Fruit fly (Drosophila melanogaster): Measurements from ENCODE around the gene Klc.

Gene Klc

dm6 chr3L:12754769-12755189, 4.9 kb upstream of the Klc start, which contains the start of the genes CG10973 and Vps13D (continued):
- TF ChIP-seq Bdp1 (GFP tag; optimal IDR thresholded peaks at IDR 0.05) (peak; percentile 45), CG10565 (GFP tag; optimal IDR thresholded peaks at IDR 0.05) (no peak), btn (GFP tag; optimal IDR thresholded peaks at IDR 0.05) (no peak), CkIIα-i1 (GFP tag; IDR thresholded peaks at IDR 0.05) (no peak), CG14014 (GFP tag; IDR thresholded peaks at IDR 0.05) (peak; percentile 35; the same call in 1 of the 2 replicates), CG32532 (GFP tag; IDR thresholded peaks at IDR 0.05) (0 out of 2 replicates have a peak, but pooled peaks have one; percentile 7), sob (GFP tag; IDR thresholded peaks at IDR 0.05) (peak; percentile 53; the same call in 1 of the 2 replicates), CG14860 (GFP tag; IDR thresholded peaks at IDR 0.05; ENCODE audit: partially characterized antibody) (peak; percentile 83), CG9215 (GFP tag; IDR thresholded peaks at IDR 0.05) (no peak), Asciz (GFP tag; optimal IDR thresholded peaks at IDR 0.05) (peak; percentile 90), pnt (GFP tag; optimal IDR thresholded peaks at IDR 0.05) (no peak), Sin3A (optimal IDR thresholded peaks at IDR 0.05) (no peak), zen2 (GFP tag; IDR thresholded peaks at IDR 0.05; ENCODE audit: partially characterized antibody) (peak; percentile 71; the same call in 2 of the 3 replicates), Sry-β (GFP tag; optimal IDR thresholded peaks at IDR 0.05) (peak; percentile 61), C15 (GFP tag; IDR thresholded peaks at IDR 0.05) (no peak), CG6254 (GFP tag; optimal IDR thresholded peaks at IDR 0.05) (peak; percentile 68), fd96Cb (tag; optimal IDR thresholded peaks at IDR 0.05) (no peak), E2f1 (GFP tag; IDR thresholded peaks at IDR 0.05) (no peak), dati (GFP tag; IDR thresholded peaks at IDR 0.05) (no peak), sima (GFP tag; optimal IDR thresholded peaks at IDR 0.05) (peak; percentile 55), fd3F (GFP tag; optimal IDR thresholded peaks at IDR 0.05) (no peak), CG14667 (GFP tag; IDR thresholded peaks at IDR 0.05) (no peak; the same call in 1 of the 2 replicates), CG12219 (GFP tag; optimal IDR thresholded peaks at IDR 0.05) (no peak), gcm2 (GFP tag; optimal IDR thresholded peaks at IDR 0.05) (peak; percentile 9), Adf1 (GFP tag; IDR thresholded peaks at IDR 0.05) (no peak), BEAF-32 (GFP tag; optimal IDR thresholded peaks at IDR 0.05) (peak; percentile 94), lov (optimal IDR thresholded peaks at IDR 0.05) (no peak), lov (GFP tag; IDR thresholded peaks at IDR 0.05) (no peak), CG5953 (GFP tag; IDR thresholded peaks at IDR 0.05) (peak; percentile 48; the same call in 1 of the 2 replicates), kah (GFP tag; optimal IDR thresholded peaks at IDR 0.05) (peak; percentile 85), CG13624 (GFP tag; optimal IDR thresholded peaks at IDR 0.05) (peak; percentile 27), Gug (GFP tag; IDR thresholded peaks at IDR 0.05) (no peak), insv (GFP tag; optimal IDR thresholded peaks at IDR 0.05) (peak in 1 of 2 experiments; percentile 64), CG12155 (GFP tag; optimal IDR thresholded peaks at IDR 0.05) (peak; percentile 47), CG15601 (tag; optimal IDR thresholded peaks at IDR 0.05) (no peak), mirr (GFP tag; optimal IDR thresholded peaks at IDR 0.05) (no peak), ase (GFP tag; IDR thresholded peaks at IDR 0.05) (no peak), Rx (GFP tag; IDR thresholded peaks at IDR 0.05) (no peak), CG2875 (GFP tag; optimal IDR thresholded peaks at IDR 0.05) (peak; percentile 81), cato (GFP tag; optimal IDR thresholded peaks at IDR 0.05; ENCODE audit: borderline replicate concordance) (no peak), CG14710 (tag; optimal IDR thresholded peaks at IDR 0.05) (no peak), exex (tag; optimal IDR thresholded peaks at IDR 0.05) (no peak), CG17361 (GFP tag; IDR thresholded peaks at IDR 0.05) (no peak), D19A (tag; optimal IDR thresholded peaks at IDR 0.05) (no peak), CG10366 (GFP tag; IDR thresholded peaks at IDR 0.05) (no peak; the same call in 1 of the 2 replicates), Pdp1 (GFP tag; optimal IDR thresholded peaks at IDR 0.05) (no peak), bigmax (GFP tag; optimal IDR thresholded peaks at IDR 0.05) (peak; percentile 64), eyg (GFP tag; optimal IDR thresholded peaks at IDR 0.05) (peak; percentile 57), knrl (GFP tag; IDR thresholded peaks at IDR 0.05; ENCODE audit: partially characterized antibody) (peak; percentile 93), Chrac-16 (GFP tag; optimal IDR thresholded peaks at IDR 0.05) (peak; percentile 11), CG11560 (tag; IDR thresholded peaks at IDR 0.05) (no peak; the same call in 2 of the 3 replicates)
